Worm (Caenorhabditis elegans): ENCODE measurements around the gene mig-22.
A peak's percentile ranks its signal among the peaks of the same experiment; 100 is the strongest.

Gene mig-22

ce11 chrIII:8801352-8801863, 34.3 kb upstream of the mig-22 start (continued):
- no peak for TF ChIP-seq sox-4 (tag; optimal IDR thresholded peaks at IDR 0.05)
- no peak for TF ChIP-seq sup-37 (GFP tag; optimal IDR thresholded peaks at IDR 0.05)
- TF ChIP-seq aha-1 (tag; optimal IDR thresholded peaks at IDR 0.05): no peak
- TF ChIP-seq nhr-47 (tag; optimal IDR thresholded peaks at IDR 0.05): no peak
- no peak for TF ChIP-seq aly-2 (tag; optimal IDR thresholded peaks at IDR 0.05)
- TF ChIP-seq mef-2 (tag; optimal IDR thresholded peaks at IDR 0.05): no peak
- no peak for TF ChIP-seq nhr-85 (tag)
- TF ChIP-seq hlh-17 (GFP tag; optimal IDR thresholded peaks at IDR 0.05; ENCODE audit: borderline replicate concordance): no peak
- TF ChIP-seq nhr-76 (tag; optimal IDR thresholded peaks at IDR 0.05): no peak
- TF ChIP-seq dsc-1 (tag; optimal IDR thresholded peaks at IDR 0.05): no peak
- no peak for TF ChIP-seq lsy-2 (tag; optimal IDR thresholded peaks at IDR 0.05)
- TF ChIP-seq lin-35 (GFP tag; optimal IDR thresholded peaks at IDR 0.05): no peak
- TF ChIP-seq nhr-77 (tag; optimal IDR thresholded peaks at IDR 0.05): no peak
- TF ChIP-seq ceh-8 (GFP tag; optimal IDR thresholded peaks at IDR 0.05): no peak
- TF ChIP-seq fos-1 (tag; optimal IDR thresholded peaks at IDR 0.05): no peak
- TF ChIP-seq lin-13 (GFP tag; optimal IDR thresholded peaks at IDR 0.05): peak; percentile 23
- peak in 1 of 2 experiments; percentile 14 for TF ChIP-seq mdl-1 (tag; optimal IDR thresholded peaks at IDR 0.05)
- no peak for TF ChIP-seq C34B4.2 (tag; optimal IDR thresholded peaks at IDR 0.05)
- no peak for TF ChIP-seq pqm-1 (tag; optimal IDR thresholded peaks at IDR 0.05)
- no peak for TF ChIP-seq vab-15 (tag; optimal IDR thresholded peaks at IDR 0.05)
- no peak for TF ChIP-seq snu-23 (GFP tag; optimal IDR thresholded peaks at IDR 0.05)
- peak; percentile 18 for TF ChIP-seq skn-1 (tag; optimal IDR thresholded peaks at IDR 0.05)
- TF ChIP-seq alr-1 (tag; optimal IDR thresholded peaks at IDR 0.05; ENCODE audit: borderline replicate concordance): no peak
- TF ChIP-seq nhr-11 (tag; optimal IDR thresholded peaks at IDR 0.05): no peak
- no peak for TF ChIP-seq nhr-28 (tag; optimal IDR thresholded peaks at IDR 0.05)
- TF ChIP-seq ztf-4 (tag; optimal IDR thresholded peaks at IDR 0.05): no peak
- TF ChIP-seq ceh-82 (tag; optimal IDR thresholded peaks at IDR 0.05): peak in 1 of 3 experiments; percentile 5
- no peak for TF ChIP-seq fkh-8 (tag; optimal IDR thresholded peaks at IDR 0.05)
- TF ChIP-seq F16B12.6 (tag; optimal IDR thresholded peaks at IDR 0.05): no peak
- TF ChIP-seq lin-15B (tag; optimal IDR thresholded peaks at IDR 0.05): no peak
- no peak for TF ChIP-seq nhr-19 (GFP tag; conservative IDR thresholded peaks at IDR 0.05)
- peak in 3 of 6 experiments; percentile 16 to 81 (median 68) for TF ChIP-seq elt-3 (tag; optimal IDR thresholded peaks at IDR 0.05)
- TF ChIP-seq unc-62 (GFP tag; optimal IDR thresholded peaks at IDR 0.05): no peak
- TF ChIP-seq hlh-4 (tag; optimal IDR thresholded peaks at IDR 0.05): no peak
- TF ChIP-seq ama-1 (optimal IDR thresholded peaks at IDR 0.05): no peak
- no peak for TF ChIP-seq snpc-4 (tag; optimal IDR thresholded peaks at IDR 0.05)
- TF ChIP-seq mab-9 (GFP tag; IDR thresholded peaks at IDR 0.05): no peak
- TF ChIP-seq rnt-1 (tag; optimal IDR thresholded peaks at IDR 0.05): no peak
- TF ChIP-seq ceh-90 (tag; optimal IDR thresholded peaks at IDR 0.05): no peak
- TF ChIP-seq nhr-20 (tag; optimal IDR thresholded peaks at IDR 0.05): no peak
- TF ChIP-seq nhr-237 (tag; optimal IDR thresholded peaks at IDR 0.05): no peak
- TF ChIP-seq dpl-1 (GFP tag; optimal IDR thresholded peaks at IDR 0.05): no peak
- no peak for TF ChIP-seq ces-1 (GFP tag; optimal IDR thresholded peaks at IDR 0.05)
- no peak for TF ChIP-seq efl-3 (GFP tag; optimal IDR thresholded peaks at IDR 0.05)
- TF ChIP-seq sptf-1 (tag; optimal IDR thresholded peaks at IDR 0.05): no peak
- no peak for TF ChIP-seq zag-1 (tag; optimal IDR thresholded peaks at IDR 0.05)
- TF ChIP-seq lin-39 (tag; optimal IDR thresholded peaks at IDR 0.05): no peak
- no peak for TF ChIP-seq unc-30 (tag; optimal IDR thresholded peaks at IDR 0.05)
- TF ChIP-seq nhr-84 (tag; optimal IDR thresholded peaks at IDR 0.05): no peak
- no peak for TF ChIP-seq lir-3 (tag; optimal IDR thresholded peaks at IDR 0.05; ENCODE audit: poor library complexity)
- no peak for TF ChIP-seq zip-4 (GFP tag; optimal IDR thresholded peaks at IDR 0.05)
- no peak for TF ChIP-seq unc-98 (GFP tag; IDR thresholded peaks at IDR 0.05)
- no peak for TF ChIP-seq efl-1 (optimal IDR thresholded peaks at IDR 0.05)
- no peak for TF ChIP-seq efl-1 (GFP tag; optimal IDR thresholded peaks at IDR 0.05 in 1 of 2)
- peak; percentile 0 for TF ChIP-seq C16A3.4 (tag; optimal IDR thresholded peaks at IDR 0.05)

All from whole organism, L1 larva.